Worm (Caenorhabditis elegans) whole organism, late embryonic: ENCODE data around the gene nhr-274.

Experiments used
- F13H6.1 ChIP-seq: sonication (generic microtip); optimal IDR thresholded peaks from 2 replicates; lab custom pipeline; 2016; ENCODE audit warnings: missing genetic modification characterization, missing compliant biosample characterization
- ahr-1 ChIP-seq: sonication (generic microtip); optimal IDR thresholded peaks from 2 replicates; lab custom pipeline; 2016; ENCODE audit warnings: missing genetic modification characterization, missing compliant biosample characterization
- ama-1 ChIP-seq: fragments of 150-350 bp; optimal IDR thresholded peaks from 2 replicates; lab custom pipeline; 2014
- ceh-31 ChIP-seq: sonication (generic microtip); optimal IDR thresholded peaks from 2 replicates; lab custom pipeline; 2016; ENCODE audit warnings: missing genetic modification characterization, missing compliant biosample characterization
- ceh-9 ChIP-seq: sonication (generic microtip); optimal IDR thresholded peaks from 2 replicates; lab custom pipeline; 2016; ENCODE audit warnings: mild to moderate bottlenecking, missing genetic modification characterization, inconsistent platforms, missing compliant biosample characterization
- elt-2 ChIP-seq: sonication (generic microtip); optimal IDR thresholded peaks from 2 replicates; lab custom pipeline; 2016; ENCODE audit warnings: missing genetic modification reagents, missing genetic modification characterization, missing compliant biosample characterization
- nfya-1 ChIP-seq: sonication (generic microtip); optimal IDR thresholded peaks from 2 replicates; lab custom pipeline; 2017; ENCODE audit warnings: missing genetic modification characterization, mild to moderate bottlenecking, missing compliant biosample characterization, antibody characterized with exemption, moderate library complexity
- nhr-11 ChIP-seq: fragments of 150-350 bp; optimal IDR thresholded peaks from 2 replicates; lab custom pipeline; 2014; ENCODE audit warnings: missing biosample characterization, missing genetic modification characterization
- pha-4 ChIP-seq: fragments of 150-350 bp; optimal IDR thresholded peaks from 2 replicates; lab custom pipeline; 2018; ENCODE audit warnings: missing biosample characterization, missing genetic modification reagents, missing genetic modification characterization
- pqm-1 ChIP-seq: sonication (generic microtip); optimal IDR thresholded peaks from 2 replicates; lab custom pipeline; 2016; ENCODE audit warnings: missing genetic modification characterization, missing compliant biosample characterization
- rnt-1 ChIP-seq: sonication (generic microtip); optimal IDR thresholded peaks from 2 replicates; lab custom pipeline; 2016; ENCODE audit warnings: missing genetic modification characterization, missing compliant biosample characterization
- syd-9 ChIP-seq: sonication (generic microtip); optimal IDR thresholded peaks from 2 replicates; lab custom pipeline; 2016; ENCODE audit warnings: mild to moderate bottlenecking, missing genetic modification characterization, moderate library complexity, missing compliant biosample characterization
- tbx-2 ChIP-seq: sonication (generic microtip); optimal IDR thresholded peaks from 2 replicates; lab custom pipeline; 2016; ENCODE audit warnings: missing genetic modification characterization, missing compliant biosample characterization
- unc-55 ChIP-seq: sonication (generic microtip); optimal IDR thresholded peaks from 2 replicates; lab custom pipeline; 2017; ENCODE audit warnings: missing biosample characterization, missing genetic modification reagents, missing genetic modification characterization

DNA sequence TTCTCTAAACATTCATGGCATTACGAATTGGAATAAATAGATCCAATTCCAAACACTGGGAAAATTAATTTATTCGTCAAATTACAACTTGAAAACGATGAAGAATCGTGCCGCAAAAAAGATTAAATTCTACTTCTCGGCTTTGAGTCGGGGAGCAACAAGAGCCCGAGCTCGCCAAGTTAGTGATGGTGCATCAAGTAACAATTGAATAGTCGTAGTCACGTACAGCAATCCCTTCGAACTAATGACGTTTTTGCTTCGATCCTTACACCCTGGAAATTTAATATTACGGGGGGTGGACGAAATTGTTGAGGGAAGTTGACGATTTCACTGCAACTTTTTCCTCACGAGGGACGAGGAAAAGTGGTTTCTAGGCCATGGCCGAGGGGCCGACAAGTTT is 46.6 kb upstream of the nhr-274 start:
- TF ChIP-seq elt-2, result no peak
- no peak for TF ChIP-seq ceh-31 (tag; lab: Kevin White, UChicago)
- no peak for TF ChIP-seq syd-9 (tag; lab: Kevin White, UChicago)
- no peak for TF ChIP-seq unc-55 (GFP tag; lab: Kevin White, UChicago)
- no peak for TF ChIP-seq ceh-9 (tag; lab: Kevin White, UChicago)
- no peak for TF ChIP-seq nfya-1
- no peak for TF ChIP-seq pha-4
- TF ChIP-seq nhr-11 (tag; lab: Kevin White, UChicago), result no peak
- TF ChIP-seq F13H6.1 (tag; lab: Kevin White, UChicago), result no peak
- TF ChIP-seq ama-1 (lab: Kevin White, UChicago), result no peak
- no peak for TF ChIP-seq tbx-2 (tag; lab: Kevin White, UChicago)
- no peak for TF ChIP-seq pqm-1 (tag; lab: Kevin White, UChicago)
- TF ChIP-seq rnt-1, result no peak
- no peak for TF ChIP-seq ahr-1
